Worm (Caenorhabditis elegans): Measurements from ENCODE around the gene dsl-2.

DNA sequence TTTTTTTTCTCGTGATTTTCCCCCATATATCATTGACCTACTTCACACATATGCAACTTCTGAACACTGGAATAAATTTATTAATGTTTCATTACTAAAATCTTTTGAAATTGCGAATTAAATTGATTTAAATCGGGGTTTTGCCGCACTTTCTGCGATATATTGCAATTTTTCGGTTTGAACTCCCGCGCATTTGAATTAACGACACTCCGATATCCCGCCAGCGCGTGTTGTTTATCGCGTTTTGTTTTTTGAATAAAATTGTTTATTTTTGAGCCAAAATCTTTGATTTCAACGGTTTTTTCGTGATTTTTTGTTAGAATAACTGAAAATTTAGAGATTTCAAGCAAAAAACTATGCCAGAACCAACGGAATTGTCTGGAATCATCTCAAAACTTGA lies 27.1 kb downstream of the dsl-2 start, which contains the start of gene Y104H12D.2:
- TF ChIP-seq lsy-2 (tag; optimal IDR thresholded peaks at IDR 0.05), result peak; percentile 6 to 68
- TF ChIP-seq ama-1 (optimal IDR thresholded peaks at IDR 0.05), result no peak
- TF ChIP-seq unc-62 (GFP tag; optimal IDR thresholded peaks at IDR 0.05), result no peak
- no peak for TF ChIP-seq R02D3.7 (tag; optimal IDR thresholded peaks at IDR 0.05)
- peak; percentile 93 for TF ChIP-seq gmeb-1 (tag; optimal IDR thresholded peaks at IDR 0.05)
- no peak for TF ChIP-seq elt-1 (tag; optimal IDR thresholded peaks at IDR 0.05)
- no peak for TF ChIP-seq lin-39 (tag; optimal IDR thresholded peaks at IDR 0.05)
- TF ChIP-seq mbf-1 (tag; optimal IDR thresholded peaks at IDR 0.05), result no peak
- TF ChIP-seq skn-1 (tag; optimal IDR thresholded peaks at IDR 0.05), result no peak
- no peak for TF ChIP-seq nhr-6 (tag; optimal IDR thresholded peaks at IDR 0.05)

All from whole organism, L2 larva.